Worm (Caenorhabditis elegans) whole organism, midembryonic: Measurements from ENCODE around the gene srj-11.

ENCODE experiments used
- klf-2 ChIP-seq: fragments of 200-800 bp; sonication (Bioruptor generic); conservative IDR thresholded peaks from 2 replicates; pipeline ENCODE4 v1.3.6; 2022; ENCODE audit warnings: missing genetic modification reagents, missing genetic modification characterization, missing compliant biosample characterization
- med-1 ChIP-seq: sonication (generic microtip); optimal IDR thresholded peaks from 2 replicates; lab custom pipeline; 2017; ENCODE audit warnings: missing genetic modification characterization, mild to moderate bottlenecking, missing compliant biosample characterization, antibody characterized with exemption, missing genetic modification reagents; ENCODE audit not compliant: insufficient read depth

- TF ChIP-seq med-1 (no peak), klf-2 (GFP tag; lab: Robert Waterston, UW) (no peak)
Measured at ce11 chrV:3236610-3237009, 4.6 kb upstream of the srj-11 start, which contains the start of the genes K08D9.9 and str-16.
